Worm (Caenorhabditis elegans) whole organism, young adult: ENCODE data around the gene pqn-74.

Source experiments
- ekl-4 ChIP-seq: fragments of 200-800 bp; sonication (Bioruptor generic); IDR thresholded peaks from 2 replicates; pipeline ENCODE4 v1.3.6; 2022; ENCODE audit warnings: missing genetic modification reagents, missing genetic modification characterization, missing compliant biosample characterization
- hrde-1 ChIP-seq: sonication (generic microtip); optimal IDR thresholded peaks from 2 replicates; lab custom pipeline; 2016; ENCODE audit warnings: missing genetic modification characterization, mild to moderate bottlenecking, missing compliant biosample characterization, moderate library complexity, missing genotype, missing genetic modification reagents, borderline replicate concordance
- nhr-80 ChIP-seq: sonication (generic microtip); optimal IDR thresholded peaks from 2 replicates; lab custom pipeline; 2016; ENCODE audit warnings: missing genetic modification characterization, missing compliant biosample characterization
- nhr-90 ChIP-seq: sonication (generic microtip); optimal IDR thresholded peaks from 2 replicates; lab custom pipeline; 2016; ENCODE audit warnings: missing genotype, mild to moderate bottlenecking, missing genetic modification characterization, missing compliant biosample characterization
- snpc-4 ChIP-seq, 5 experiments: fragments of 150-350 bp in 1 of 5; sonication (generic microtip) in 4 of 5; optimal IDR thresholded peaks; 2 replicates each; lab custom pipeline; 2014 to 2018; ENCODE audit warnings: missing genetic modification characterization in 5 of 5, missing biosample characterization in 3 of 5, antibody characterized with exemption in 2 of 5, mild to moderate bottlenecking in 2 of 5, missing compliant biosample characterization in 2 of 5, missing genotype in 2 of 5, moderate library complexity in 2 of 5, missing genetic modification reagents in 1 of 5

DNA sequence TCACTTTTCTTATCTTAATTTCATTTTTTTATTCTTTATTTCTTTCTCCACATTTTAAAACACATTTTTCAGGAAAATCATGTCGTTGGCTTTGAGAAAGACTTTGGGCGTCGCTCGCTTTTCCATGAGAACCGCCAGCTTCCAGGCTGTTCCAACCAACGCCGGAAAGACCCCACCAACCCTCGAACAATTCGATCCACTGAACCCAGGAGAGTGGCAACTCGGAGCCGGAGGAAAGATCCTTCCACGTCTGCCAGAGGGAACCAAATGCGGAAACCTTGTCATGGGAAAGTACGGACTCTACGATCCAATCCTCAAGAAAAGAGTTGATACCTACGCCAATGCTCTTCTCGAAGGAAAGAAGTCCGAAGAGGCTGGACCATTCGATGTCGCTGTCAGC is 31.1 kb downstream of the pqn-74 start, which contains the start of gene kdp-1:
- TF ChIP-seq hrde-1 (tag; lab: Kevin White, UChicago) = no peak
- TF ChIP-seq ekl-4 (GFP tag; lab: Robert Waterston, UW) = no peak
- no peak for TF ChIP-seq nhr-80 (tag; lab: Kevin White, UChicago)
- no peak for TF ChIP-seq snpc-4 (GFP tag; optimal IDR thresholded peaks at IDR 0.05; lab: Kevin White, UChicago)
- TF ChIP-seq snpc-4 (tag; optimal IDR thresholded peaks at IDR 0.05; lab: Kevin White, UChicago) = peak in 1 of 4 experiments; percentile 45
- TF ChIP-seq nhr-90 (tag; lab: Kevin White, UChicago) = no peak
